Fruit fly (Drosophila melanogaster) whole organism, embryonic: ENCODE measurements around the gene CG15514.

ENCODE experiments used
- Adf1 ChIP-seq: fragments of 200-800 bp; sonication (Bioruptor generic); IDR thresholded peaks from 2 replicates; pipeline ENCODE4 v1.3.6; 2022; ENCODE audit warnings: missing biosample characterization, missing genetic modification characterization
- Aef1 ChIP-seq: fragments of 200-800 bp; sonication (Bioruptor generic); IDR thresholded peaks from 3 replicates; pipeline ENCODE4 v1.3.6; 2022; ENCODE audit warnings: missing biosample characterization, missing genetic modification characterization
- B-H1 ChIP-seq: fragments of 200-800 bp; sonication (Bioruptor generic); IDR thresholded peaks from 3 replicates; pipeline ENCODE4 v1.3.6; 2022; ENCODE audit warnings: missing biosample characterization, missing genetic modification characterization
- CG12219 ChIP-seq: fragments of 200-800 bp; sonication (Bioruptor generic); optimal IDR thresholded peaks from 3 replicates; lab custom pipeline; 2018; ENCODE audit warnings: missing biosample characterization, mild to moderate bottlenecking, missing genetic modification characterization
- CG12659 ChIP-seq: fragments of 200-800 bp; sonication (Bioruptor generic); optimal IDR thresholded peaks from 3 replicates; lab custom pipeline; 2017; ENCODE audit warnings: mild to moderate bottlenecking, missing biosample characterization, missing genetic modification reagents, missing genetic modification characterization
- CG13287 ChIP-seq: fragments of 200-800 bp; sonication (Bioruptor generic); IDR thresholded peaks from 2 replicates; pipeline ENCODE4 v1.3.6; 2022; ENCODE audit warnings: missing biosample characterization, missing genetic modification characterization; ENCODE audit not compliant: partially characterized antibody
- CG13296 ChIP-seq: fragments of 200-800 bp; sonication (Bioruptor generic); optimal IDR thresholded peaks from 3 replicates; lab custom pipeline; 2018; ENCODE audit warnings: missing biosample characterization, mild to moderate bottlenecking, missing genetic modification characterization
- CG14710 ChIP-seq: fragments of 200-800 bp; sonication (Bioruptor generic); optimal IDR thresholded peaks from 3 replicates; lab custom pipeline; 2019; ENCODE audit warnings: missing biosample characterization, mild to moderate bottlenecking, missing genetic modification characterization, moderate library complexity
- CG14965 ChIP-seq: fragments of 200-800 bp; sonication (Bioruptor generic); optimal IDR thresholded peaks from 2 replicates; lab custom pipeline; 2016; ENCODE audit warnings: missing biosample characterization, missing genetic modification characterization, borderline replicate concordance
- CG16813 ChIP-seq: fragments of 200-800 bp; sonication (Bioruptor generic); IDR thresholded peaks from 3 replicates; pipeline ENCODE4 v1.3.6; 2022; ENCODE audit warnings: missing biosample characterization, missing genetic modification characterization; ENCODE audit not compliant: partially characterized antibody
- CG17186 ChIP-seq: fragments of 200-800 bp; sonication (Bioruptor generic); optimal IDR thresholded peaks from 3 replicates; lab custom pipeline; 2017; ENCODE audit warnings: missing biosample characterization, missing genetic modification reagents, missing genetic modification characterization
- CG2678 ChIP-seq: fragments of 200-800 bp; sonication (Bioruptor generic); optimal IDR thresholded peaks from 3 replicates; lab custom pipeline; 2019; ENCODE audit warnings: missing biosample characterization, mild to moderate bottlenecking, missing genetic modification characterization, moderate library complexity
- CG2889 ChIP-seq: fragments of 200-800 bp; sonication (Bioruptor generic); IDR thresholded peaks from 3 replicates; pipeline ENCODE4 v1.3.6; 2022; ENCODE audit warnings: missing biosample characterization, missing genetic modification characterization
- CG4617 ChIP-seq: fragments of 200-800 bp; sonication (Bioruptor generic); optimal IDR thresholded peaks from 3 replicates; lab custom pipeline; 2016; ENCODE audit warnings: missing biosample characterization, missing genetic modification characterization, borderline replicate concordance
- CG6854 ChIP-seq: fragments of 200-800 bp; sonication (Bioruptor generic); optimal IDR thresholded peaks from 3 replicates; lab custom pipeline; 2017; ENCODE audit warnings: missing biosample characterization, mild to moderate bottlenecking, missing genetic modification characterization
- CG8388 ChIP-seq: fragments of 200-800 bp; sonication (Bioruptor generic); optimal IDR thresholded peaks from 2 replicates; lab custom pipeline; 2019; ENCODE audit warnings: missing biosample characterization, mild to moderate bottlenecking, missing genetic modification characterization, moderate library complexity
- CG9817 ChIP-seq: fragments of 200-800 bp; sonication (Bioruptor generic); optimal IDR thresholded peaks from 2 replicates; lab custom pipeline; 2018; ENCODE audit warnings: missing biosample characterization, mild to moderate bottlenecking, missing genetic modification characterization, moderate library complexity
- CG9932 ChIP-seq: fragments of 200-800 bp; sonication (Bioruptor generic); IDR thresholded peaks from 2 replicates; pipeline ENCODE4 v1.3.6; 2022; ENCODE audit warnings: missing biosample characterization, missing genetic modification characterization
- Dp ChIP-seq: fragments of 200-800 bp; sonication (Bioruptor generic); optimal IDR thresholded peaks from 2 replicates; lab custom pipeline; 2018; ENCODE audit warnings: missing biosample characterization, mild to moderate bottlenecking, missing genetic modification characterization, moderate library complexity
- Drgx ChIP-seq: fragments of 200-800 bp; sonication (Bioruptor generic); IDR thresholded peaks from 2 replicates; pipeline ENCODE4 v1.3.6; 2022; ENCODE audit warnings: missing biosample characterization, missing genetic modification characterization
- Elba2 ChIP-seq: fragments of 200-800 bp; sonication (Bioruptor generic); optimal IDR thresholded peaks from 3 replicates; lab custom pipeline; 2016; ENCODE audit warnings: missing biosample characterization, missing genetic modification characterization
- HLH4C ChIP-seq: fragments of 200-800 bp; sonication (Bioruptor generic); IDR thresholded peaks from 3 replicates; pipeline ENCODE4 v1.3.6; 2022; ENCODE audit warnings: missing biosample characterization, missing genetic modification characterization; ENCODE audit not compliant: partially characterized antibody
- HmgZ ChIP-seq: fragments of 200-800 bp; sonication (Bioruptor generic); optimal IDR thresholded peaks from 2 replicates; lab custom pipeline; 2018; ENCODE audit warnings: missing biosample characterization, mild to moderate bottlenecking, missing genetic modification characterization
- Hr3 ChIP-seq: fragments of 200-800 bp; sonication (Bioruptor generic); optimal IDR thresholded peaks from 3 replicates; lab custom pipeline; 2016; ENCODE audit warnings: missing biosample characterization, missing genetic modification characterization
- Hr39 ChIP-seq: fragments of >200 bp; optimal IDR thresholded peaks from 2 replicates; lab custom pipeline; 2017
- MBD-R2 ChIP-seq: fragments of 200-800 bp; sonication (Bioruptor generic); IDR thresholded peaks from 2 replicates; pipeline ENCODE4 v1.3.6; 2022; ENCODE audit warnings: missing biosample characterization, missing genetic modification characterization
- Neu2 ChIP-seq: fragments of 200-800 bp; sonication (Bioruptor generic); optimal IDR thresholded peaks from 3 replicates; lab custom pipeline; 2016; ENCODE audit warnings: missing biosample characterization, missing genetic modification characterization, borderline replicate concordance
- Oaz ChIP-seq: fragments of 200-800 bp; sonication (Bioruptor generic); IDR thresholded peaks from 2 replicates; pipeline ENCODE4 v1.3.6; 2022; ENCODE audit warnings: missing biosample characterization, missing genetic modification characterization
- Opbp ChIP-seq: fragments of 200-800 bp; sonication (Bioruptor generic); IDR thresholded peaks from 3 replicates; pipeline ENCODE4 v1.3.6; 2022; ENCODE audit warnings: missing biosample characterization, missing genetic modification characterization; ENCODE audit not compliant: partially characterized antibody
- Scr ChIP-seq: fragments of 200-800 bp; sonication (Bioruptor generic); IDR thresholded peaks from 2 replicates; pipeline ENCODE4 v1.3.6; 2022; ENCODE audit warnings: missing biosample characterization, missing genetic modification characterization; ENCODE audit not compliant: partially characterized antibody
- Side ChIP-seq: fragments of 200-800 bp; sonication (Bioruptor generic); optimal IDR thresholded peaks from 2 replicates; lab custom pipeline; 2016; ENCODE audit warnings: missing biosample characterization, missing genetic modification characterization
- aop ChIP-seq: fragments of 200-800 bp; sonication (Bioruptor generic); IDR thresholded peaks from 2 replicates; pipeline ENCODE4 v1.3.6; 2022; ENCODE audit warnings: missing biosample characterization, missing genetic modification characterization
- dysf ChIP-seq: fragments of 200-800 bp; sonication (Bioruptor generic); IDR thresholded peaks from 3 replicates; pipeline ENCODE4 v1.3.6; 2022; ENCODE audit warnings: missing biosample characterization, missing genetic modification characterization
- fd96Cb ChIP-seq: fragments of 200-800 bp; sonication (Bioruptor generic); optimal IDR thresholded peaks from 2 replicates; lab custom pipeline; 2018; ENCODE audit warnings: missing biosample characterization, mild to moderate bottlenecking, missing genetic modification characterization, moderate library complexity
- fru ChIP-seq: fragments of >200 bp; optimal IDR thresholded peaks from 2 replicates; lab custom pipeline; 2017
- gem ChIP-seq: fragments of 200-800 bp; sonication (Bioruptor generic); optimal IDR thresholded peaks from 2 replicates; lab custom pipeline; 2019; ENCODE audit warnings: missing biosample characterization, mild to moderate bottlenecking, missing genetic modification characterization, moderate library complexity
- kay ChIP-seq: fragments of 200-800 bp; sonication (Bioruptor generic); optimal IDR thresholded peaks from 2 replicates; lab custom pipeline; 2016; ENCODE audit warnings: missing biosample characterization, missing genetic modification characterization
- knrl ChIP-seq: fragments of 200-800 bp; sonication (Bioruptor generic); IDR thresholded peaks from 3 replicates; pipeline ENCODE4 v1.3.6; 2022; ENCODE audit warnings: missing biosample characterization, missing genetic modification characterization; ENCODE audit not compliant: partially characterized antibody
- nerfin-1 ChIP-seq: fragments of 200-800 bp; sonication (Bioruptor generic); optimal IDR thresholded peaks from 3 replicates; lab custom pipeline; 2019; ENCODE audit warnings: missing biosample characterization, mild to moderate bottlenecking, missing genetic modification characterization, moderate library complexity
- onecut ChIP-seq: fragments of 200-800 bp; sonication (Bioruptor generic); IDR thresholded peaks from 2 replicates; pipeline ENCODE4 v1.3.6; 2022; ENCODE audit warnings: missing biosample characterization, missing genetic modification characterization
- pfk ChIP-seq: fragments of 200-800 bp; sonication (Bioruptor generic); optimal IDR thresholded peaks from 2 replicates; lab custom pipeline; 2018; ENCODE audit warnings: missing biosample characterization, mild to moderate bottlenecking, missing genetic modification characterization, moderate library complexity
- ranshi ChIP-seq: fragments of 200-800 bp; sonication (Bioruptor generic); IDR thresholded peaks from 2 replicates; pipeline ENCODE4 v1.3.6; 2022; ENCODE audit warnings: missing biosample characterization, missing genetic modification characterization
- ro ChIP-seq: fragments of 200-800 bp; sonication (Bioruptor generic); IDR thresholded peaks from 2 replicates; pipeline ENCODE4 v1.3.6; 2022; ENCODE audit warnings: missing biosample characterization, missing genetic modification characterization
- salm ChIP-seq: fragments of 200-800 bp; sonication (Bioruptor generic); optimal IDR thresholded peaks from 2 replicates; lab custom pipeline; 2018; ENCODE audit warnings: missing biosample characterization, mild to moderate bottlenecking, missing genetic modification characterization
- slou ChIP-seq: fragments of 200-800 bp; sonication (Bioruptor generic); optimal IDR thresholded peaks from 3 replicates; lab custom pipeline; 2016; ENCODE audit warnings: missing biosample characterization, missing genetic modification characterization
- stc ChIP-seq: fragments of 200-800 bp; sonication (Bioruptor generic); IDR thresholded peaks from 2 replicates; pipeline ENCODE4 v1.3.6; 2022; ENCODE audit warnings: missing biosample characterization, missing genetic modification characterization
- sug ChIP-seq: fragments of 200-800 bp; optimal IDR thresholded peaks from 2 replicates; lab custom pipeline; 2019; ENCODE audit warnings: missing biosample characterization, mild to moderate bottlenecking, missing genetic modification characterization, moderate library complexity
- tna ChIP-seq: fragments of 200-800 bp; sonication (Bioruptor generic); IDR thresholded peaks from 2 replicates; pipeline ENCODE4 v1.3.6; 2022; ENCODE audit warnings: missing biosample characterization, missing genetic modification characterization; ENCODE audit not compliant: partially characterized antibody
- trh ChIP-seq: fragments of 200-800 bp; sonication (Bioruptor generic); optimal IDR thresholded peaks from 2 replicates; lab custom pipeline; 2016; ENCODE audit warnings: missing biosample characterization, missing genetic modification characterization
- ttk ChIP-seq: fragments of 200-800 bp; sonication (Bioruptor generic); IDR thresholded peaks from 2 replicates; pipeline ENCODE4 v2.1.2; 2022; ENCODE audit warnings: missing biosample characterization, missing genetic modification characterization
- unpg ChIP-seq: fragments of 200-800 bp; sonication (Bioruptor generic); optimal IDR thresholded peaks from 3 replicates; lab custom pipeline; 2018; ENCODE audit warnings: missing biosample characterization, mild to moderate bottlenecking, missing genetic modification characterization, moderate library complexity
- wdn ChIP-seq: fragments of 200-800 bp; sonication (Bioruptor generic); IDR thresholded peaks from 2 replicates; pipeline ENCODE4 v1.3.6; 2022; ENCODE audit warnings: missing biosample characterization, missing genetic modification characterization

CG15514 gene

dm6 chr3R:29858806-29859205, 2.5 kb downstream of the CG15514 start, which contains the start of gene CG7824 (continued):
- peak; percentile 51 for TF ChIP-seq CG8388
- no peak for TF ChIP-seq fd96Cb (tag; lab: Kevin White, UChicago)
- no peak for TF ChIP-seq ttk
- TF ChIP-seq salm, result no peak
- no peak for TF ChIP-seq CG14965 (GFP tag; lab: Kevin White, UChicago)
- no peak for TF ChIP-seq CG2889 (GFP tag; lab: Robert Waterston, UW)
- no peak for TF ChIP-seq slou (GFP tag; lab: Kevin White, UChicago)
- TF ChIP-seq trh (GFP tag; lab: Kevin White, UChicago), result no peak
- peak; percentile 21 for TF ChIP-seq CG17186
- TF ChIP-seq sug (tag; lab: Kevin White, UChicago), result no peak
- TF ChIP-seq ro (GFP tag; lab: Robert Waterston, UW), result no peak
- no peak for TF ChIP-seq Side
- TF ChIP-seq CG12659 (GFP tag; lab: Kevin White, UChicago), result peak; percentile 36
- no peak for TF ChIP-seq Hr39 (lab: Kevin White, UChicago)
- TF ChIP-seq wdn, result no peak
- TF ChIP-seq Scr (GFP tag; lab: Robert Waterston, UW), result no peak
- TF ChIP-seq Oaz, result no peak
- TF ChIP-seq CG4617 (GFP tag; lab: Kevin White, UChicago), result peak; percentile 67
- TF ChIP-seq gem (tag; lab: Kevin White, UChicago), result no peak
- no peak for TF ChIP-seq fru (lab: Kevin White, UChicago)
- no peak for TF ChIP-seq unpg (GFP tag; lab: Kevin White, UChicago)
- TF ChIP-seq Elba2 (GFP tag; lab: Kevin White, UChicago), result no peak
- no peak for TF ChIP-seq pfk (GFP tag; lab: Kevin White, UChicago)
- no peak for TF ChIP-seq Opbp (GFP tag; lab: Robert Waterston, UW)
- TF ChIP-seq CG14710 (tag; lab: Kevin White, UChicago), result peak; percentile 23
- peak; percentile 17; the same call in 1 of the 2 replicates for TF ChIP-seq CG13287 (GFP tag; lab: Robert Waterston, UW)
- TF ChIP-seq aop (GFP tag; lab: Robert Waterston, UW), result no peak
- TF ChIP-seq tna (GFP tag; lab: Robert Waterston, UW), result no peak
- no peak for TF ChIP-seq Aef1 (GFP tag; lab: Robert Waterston, UW)
- TF ChIP-seq Hr3, result no peak
- no peak for TF ChIP-seq CG12219 (GFP tag; lab: Kevin White, UChicago)
- TF ChIP-seq CG9817, result no peak
- no peak for TF ChIP-seq dysf (GFP tag; lab: Robert Waterston, UW)
- TF ChIP-seq Neu2 (GFP tag; lab: Kevin White, UChicago), result no peak
- TF ChIP-seq stc (GFP tag; lab: Robert Waterston, UW), result no peak
- peak; percentile 81 for TF ChIP-seq Dp
- no peak for TF ChIP-seq ranshi
- TF ChIP-seq kay (GFP tag; lab: Kevin White, UChicago), result no peak
- TF ChIP-seq CG2678 (tag; lab: Kevin White, UChicago), result no peak
- peak; percentile 45 for TF ChIP-seq HmgZ (tag; lab: Kevin White, UChicago)
- peak; percentile 53; the same call in 1 of the 2 replicates for TF ChIP-seq MBD-R2 (GFP tag; lab: Robert Waterston, UW)
- TF ChIP-seq CG6854 (GFP tag; lab: Kevin White, UChicago), result no peak
- TF ChIP-seq Adf1 (GFP tag; lab: Robert Waterston, UW), result no peak
- TF ChIP-seq B-H1 (GFP tag; lab: Robert Waterston, UW), result no peak
- TF ChIP-seq CG16813, result no peak
- TF ChIP-seq HLH4C (GFP tag; lab: Robert Waterston, UW), result no peak
- peak; percentile 12 for TF ChIP-seq nerfin-1 (tag; lab: Kevin White, UChicago)
- TF ChIP-seq knrl (GFP tag; lab: Robert Waterston, UW), result no peak
- TF ChIP-seq onecut (GFP tag; lab: Robert Waterston, UW), result no peak
- no peak for TF ChIP-seq CG9932
- no peak for TF ChIP-seq CG13296 (GFP tag; lab: Kevin White, UChicago)
- TF ChIP-seq Drgx (GFP tag; lab: Robert Waterston, UW), result no peak
